Worm (Caenorhabditis elegans) whole organism, L3 larva: ENCODE measurements around the gene srx-108.

Experiments used
- ZK546.5 ChIP-seq: sonication (generic microtip); optimal IDR thresholded peaks from 2 replicates; lab custom pipeline; 2017; ENCODE audit warnings: missing biosample characterization, missing genetic modification characterization
- aly-2 ChIP-seq: fragments of 150-350 bp; optimal IDR thresholded peaks from 2 replicates; lab custom pipeline; 2014; ENCODE audit warnings: missing biosample characterization, missing genetic modification characterization
- ceh-16 ChIP-seq: sonication (generic microtip); optimal IDR thresholded peaks from 2 replicates; lab custom pipeline; 2017; ENCODE audit warnings: missing biosample characterization, missing genetic modification characterization
- egl-27 ChIP-seq: sonication (generic microtip); optimal IDR thresholded peaks from 4 replicates; lab custom pipeline; 2017; ENCODE audit warnings: missing biosample characterization, missing genetic modification reagents, missing genetic modification characterization
- mdl-1 ChIP-seq: fragments of 150-350 bp; optimal IDR thresholded peaks from 2 replicates; lab custom pipeline; 2014; ENCODE audit warnings: missing biosample characterization, missing genetic modification characterization
- nhr-11 ChIP-seq: fragments of 150-350 bp; optimal IDR thresholded peaks from 2 replicates; lab custom pipeline; 2014; ENCODE audit warnings: missing biosample characterization, missing genetic modification characterization

DNA sequence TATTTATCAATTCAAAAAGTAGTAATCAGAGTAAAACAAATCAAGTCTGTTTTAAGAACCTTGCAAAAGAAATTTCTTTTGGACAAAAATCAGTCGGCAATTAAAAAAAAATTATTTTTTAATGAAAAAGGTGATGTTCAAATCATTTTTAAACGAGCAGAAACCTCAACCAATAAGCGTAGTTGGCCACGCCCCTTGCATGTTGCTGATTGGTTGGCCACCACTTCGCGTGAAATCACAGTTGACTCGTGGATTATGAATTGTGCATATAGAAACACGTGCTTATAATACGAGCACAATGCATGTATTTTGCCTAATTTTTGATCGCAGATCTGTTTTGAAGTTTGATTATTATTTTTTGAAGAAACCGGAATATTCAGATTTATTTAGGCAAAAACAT, 40.2 kb upstream of the srx-108 start:
- TF ChIP-seq aly-2 (tag; lab: Kevin White, UChicago) (no peak), egl-27 (tag; lab: Kevin White, UChicago) (no peak), ceh-16 (tag; lab: Kevin White, UChicago) (no peak), mdl-1 (tag; lab: Kevin White, UChicago) (no peak), nhr-11 (tag; lab: Kevin White, UChicago) (no peak), ZK546.5 (tag; lab: Kevin White, UChicago) (no peak)
